Worm (Caenorhabditis elegans): Measurements from ENCODE around the gene F47E1.2.

Gene F47E1.2

ce11 chrX:9078149-9078548, 20.7 kb downstream of the F47E1.2 start (continued):
- TF ChIP-seq gmeb-2 (tag; optimal IDR thresholded peaks at IDR 0.05) (peak; percentile 32), C38D4.7 (GFP tag; optimal IDR thresholded peaks at IDR 0.05) (peak; percentile 61), nfya-1 (tag; optimal IDR thresholded peaks at IDR 0.05) (peak; percentile 37), ceh-30 (tag; optimal IDR thresholded peaks at IDR 0.05) (no peak), ceh-14 (tag; optimal IDR thresholded peaks at IDR 0.05) (no peak), pros-1 (tag; optimal IDR thresholded peaks at IDR 0.05) (no peak), madf-2 (tag; optimal IDR thresholded peaks at IDR 0.05) (no peak), ceh-24 (tag; optimal IDR thresholded peaks at IDR 0.05) (no peak), ceh-48 (tag; optimal IDR thresholded peaks at IDR 0.05) (peak; percentile 46)

- TF ChIP-seq zip-5 (tag; optimal IDR thresholded peaks at IDR 0.05) (no peak), nhr-232 (tag; optimal IDR thresholded peaks at IDR 0.05) (no peak), ceh-34 (tag; optimal IDR thresholded peaks at IDR 0.05) (no peak)
These were observed 23.8 kb downstream of the F47E1.2 start for ce11 chrX:9081212-9081611.

ce11 chrX:9082646-9083045, 25.2 kb downstream of the F47E1.2 start, which contains the start of gene ajm-1:
TSS of gene ajm-1 (plus strand) at chrX:9082946.
- no peak for TF ChIP-seq sox-2 (GFP tag; IDR thresholded peaks at IDR 0.05)
- no peak for TF ChIP-seq ceh-18 (tag; optimal IDR thresholded peaks at IDR 0.05)
- TF ChIP-seq elt-2 (tag; optimal IDR thresholded peaks at IDR 0.05), result no peak

DNA sequence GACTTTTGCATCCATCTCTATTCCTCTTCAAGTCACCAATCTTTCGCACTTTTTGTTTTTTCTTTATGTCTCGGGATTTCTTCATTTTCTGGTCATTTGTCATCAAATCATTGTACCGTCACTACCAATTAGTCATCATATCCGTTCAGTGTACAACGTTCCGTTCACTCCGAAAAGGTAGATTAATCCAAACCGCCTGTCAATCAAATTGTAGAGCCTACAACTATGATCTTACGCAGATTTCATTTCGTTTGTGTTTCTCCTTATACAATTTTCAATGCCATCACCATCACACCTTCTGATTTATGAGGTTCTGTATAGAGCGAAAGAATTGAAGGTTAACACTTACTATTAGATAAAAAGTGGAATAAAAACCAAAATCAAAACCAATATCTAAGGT, 28.4 kb downstream of the F47E1.2 start:
- peak; percentile 72 for TF ChIP-seq unc-55 (GFP tag; optimal IDR thresholded peaks at IDR 0.05)
- TF ChIP-seq ceh-30 (tag; optimal IDR thresholded peaks at IDR 0.05), result no peak

DNA sequence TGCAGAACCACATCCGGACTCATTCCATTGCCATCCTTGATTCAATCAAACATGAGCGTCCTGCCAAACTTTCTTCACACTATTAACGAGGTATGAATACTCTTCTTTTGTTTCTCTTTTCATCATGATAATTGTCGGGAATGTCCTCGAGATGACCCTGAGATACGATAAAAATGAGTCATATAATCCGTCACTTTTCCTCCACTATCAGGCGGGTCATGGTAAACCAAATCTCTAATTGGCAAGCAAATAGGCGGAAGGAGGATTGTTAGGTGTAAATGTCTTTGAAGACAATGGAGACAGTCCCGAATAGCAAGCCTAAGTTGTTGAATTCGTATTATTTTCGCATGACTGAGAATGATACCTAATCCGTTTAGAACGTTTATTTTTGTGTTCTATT, 31.2 kb downstream of the F47E1.2 start:
- TF ChIP-seq C08G9.2 (tag; optimal IDR thresholded peaks at IDR 0.05), result no peak
- no peak for TF ChIP-seq fkh-10 (GFP tag; optimal IDR thresholded peaks at IDR 0.05)
- no peak for TF ChIP-seq lim-6 (tag; optimal IDR thresholded peaks at IDR 0.05)
- no peak for TF ChIP-seq fkh-6 (tag; optimal IDR thresholded peaks at IDR 0.05)
- no peak for TF ChIP-seq npax-4 (tag; optimal IDR thresholded peaks at IDR 0.05)

- peak; percentile 41 for TF ChIP-seq ref-2 (tag; optimal IDR thresholded peaks at IDR 0.05)
- peak; percentile 22 for TF ChIP-seq nfya-1 (tag; optimal IDR thresholded peaks at IDR 0.05)
- peak; percentile 57 for TF ChIP-seq ceh-31 (tag; optimal IDR thresholded peaks at IDR 0.05)
- TF ChIP-seq C08G9.2 (tag; optimal IDR thresholded peaks at IDR 0.05), result no peak
- no peak for TF ChIP-seq ceh-2 (tag; optimal IDR thresholded peaks at IDR 0.05)
- peak; percentile 33 for TF ChIP-seq hlh-30 (tag; optimal IDR thresholded peaks at IDR 0.05; ENCODE audit: insufficient read depth)
These were observed 32.1 kb downstream of the F47E1.2 start for ce11 chrX:9089536-9089935.

ce11 chrX:9091380-9091779, 33.9 kb downstream of the F47E1.2 start:
- TF ChIP-seq lin-11 (tag; optimal IDR thresholded peaks at IDR 0.05) (peak; percentile 34), hlh-15 (tag; optimal IDR thresholded peaks at IDR 0.05) (no peak), syd-9 (tag; optimal IDR thresholded peaks at IDR 0.05) (no peak), T23F11.4 (GFP tag; optimal IDR thresholded peaks at IDR 0.05) (peak; percentile 14), ceh-19 (GFP tag; optimal IDR thresholded peaks at IDR 0.05) (no peak), nfya-1 (tag; optimal IDR thresholded peaks at IDR 0.05) (peak; percentile 23), unc-3 (GFP tag; conservative IDR thresholded peaks at IDR 0.05) (peak; percentile 56; the same call in 1 of the 2 replicates), unc-3 (tag; optimal IDR thresholded peaks at IDR 0.05) (no peak), ets-4 (tag; optimal IDR thresholded peaks at IDR 0.05) (no peak), elt-2 (tag; optimal IDR thresholded peaks at IDR 0.05) (peak; percentile 27), ama-1 (optimal IDR thresholded peaks at IDR 0.05) (no peak), madf-2 (tag; optimal IDR thresholded peaks at IDR 0.05) (peak; percentile 3), sox-4 (tag; optimal IDR thresholded peaks at IDR 0.05) (peak; percentile 22), ceh-31 (tag; optimal IDR thresholded peaks at IDR 0.05) (no peak), gmeb-2 (tag; optimal IDR thresholded peaks at IDR 0.05) (peak; percentile 30), sdc-2 (tag; optimal IDR thresholded peaks at IDR 0.05) (peak; percentile 45), pat-9 (tag; optimal IDR thresholded peaks at IDR 0.05) (peak; percentile 36), ceh-18 (tag; optimal IDR thresholded peaks at IDR 0.05) (peak; percentile 19), nhr-232 (tag; optimal IDR thresholded peaks at IDR 0.05) (peak; percentile 45), che-1 (tag; optimal IDR thresholded peaks at IDR 0.05) (peak; percentile 24), C38D4.7 (GFP tag; optimal IDR thresholded peaks at IDR 0.05) (peak; percentile 21), fkh-10 (GFP tag; optimal IDR thresholded peaks at IDR 0.05) (no peak), fax-1 (tag; optimal IDR thresholded peaks at IDR 0.05) (peak; percentile 13), Y22D7AL.16 (tag; optimal IDR thresholded peaks at IDR 0.05) (no peak), nhr-11 (tag; optimal IDR thresholded peaks at IDR 0.05) (no peak), ceh-24 (tag; optimal IDR thresholded peaks at IDR 0.05) (no peak)

Data from whole organism, late embryonic.